Fruit fly (Drosophila melanogaster): Measurements from ENCODE around the gene CG33290.

dm6 chr3L:21529108-21529507, 13.1 kb upstream of the CG33290 start, which contains the start of gene Arv1:
- TF ChIP-seq CG13287 (GFP tag; IDR thresholded peaks at IDR 0.05; ENCODE audit: partially characterized antibody) (peak; percentile 19; the same call in 1 of the 2 replicates), pnt (GFP tag; optimal IDR thresholded peaks at IDR 0.05) (no peak), NFAT (GFP tag; IDR thresholded peaks at IDR 0.05) (no peak), CG3847 (GFP tag; IDR thresholded peaks at IDR 0.05) (no peak), CG2120 (GFP tag; optimal IDR thresholded peaks at IDR 0.05) (no peak), ems (GFP tag; optimal IDR thresholded peaks at IDR 0.05) (no peak)

Measured in whole organism, embryonic.